Worm (Caenorhabditis elegans) whole organism, L1 larva: ENCODE data around the gene F46B3.9.

Experiments used
- ama-1 ChIP-seq: fragments of 150-350 bp; optimal IDR thresholded peaks from 2 replicates; lab custom pipeline; 2014
- elt-3 ChIP-seq, 6 experiments: fragments of 150-350 bp in 1 of 6; sonication (generic microtip); optimal IDR thresholded peaks; 2 replicates each; lab custom pipeline; 2017 to 2018; ENCODE audit warnings: missing biosample characterization in 6 of 6, missing genetic modification characterization in 6 of 6, inconsistent platforms in 1 of 6
- fkh-10 ChIP-seq: sonication (generic microtip); optimal IDR thresholded peaks from 2 replicates; lab custom pipeline; 2017; ENCODE audit warnings: missing biosample characterization, missing genetic modification reagents, missing genetic modification characterization
- fos-1 ChIP-seq: fragments of 150-350 bp; optimal IDR thresholded peaks from 2 replicates; lab custom pipeline; 2014; ENCODE audit warnings: missing biosample characterization, missing genetic modification characterization
- lin-15B ChIP-seq: fragments of 150-350 bp; sonication (generic microtip); optimal IDR thresholded peaks from 3 replicates; lab custom pipeline; 2014; ENCODE audit warnings: missing biosample characterization, missing genetic modification characterization
- lin-35 ChIP-seq, 2 experiments: fragments of 150-350 bp; optimal IDR thresholded peaks; 2 replicates each; lab custom pipeline; 2014; ENCODE audit warnings: missing biosample characterization in 2 of 2, missing genetic modification characterization in 2 of 2, missing genetic modification reagents in 2 of 2
- nhr-12 ChIP-seq: sonication (generic microtip); optimal IDR thresholded peaks from 2 replicates; lab custom pipeline; 2017; ENCODE audit warnings: missing biosample characterization, missing genetic modification characterization
- nhr-237 ChIP-seq: fragments of 150-350 bp; optimal IDR thresholded peaks from 2 replicates; lab custom pipeline; 2014; ENCODE audit warnings: missing biosample characterization, missing genetic modification characterization
- unc-130 ChIP-seq: fragments of 150-350 bp; optimal IDR thresholded peaks from 2 replicates; lab custom pipeline; 2017; ENCODE audit warnings: missing biosample characterization, missing genetic modification characterization, inconsistent platforms
- unc-62 ChIP-seq: fragments of 150-350 bp; optimal IDR thresholded peaks from 2 replicates; lab custom pipeline; 2014; ENCODE audit warnings: missing biosample characterization, missing genetic modification reagents, missing genetic modification characterization
- unc-98 ChIP-seq: fragments of 200-800 bp; sonication (Bioruptor generic); IDR thresholded peaks from 2 replicates; pipeline ENCODE4 v1.3.6; 2022; ENCODE audit warnings: missing genetic modification characterization, missing compliant biosample characterization

ce11 chrV:20595653-20596052 lies 30.3 kb downstream of the F46B3.9 start, which contains the start of gene F26F2.11:
- no peak for TF ChIP-seq elt-3 (tag; optimal IDR thresholded peaks at IDR 0.05; lab: Kevin White, UChicago)
- no peak for TF ChIP-seq unc-130 (tag; lab: Kevin White, UChicago)
- no peak for TF ChIP-seq lin-15B (tag; lab: Kevin White, UChicago)
- no peak for TF ChIP-seq nhr-12
- no peak for TF ChIP-seq fos-1 (tag; lab: Kevin White, UChicago)
- no peak for TF ChIP-seq ama-1 (lab: Kevin White, UChicago)
- no peak for TF ChIP-seq nhr-237 (tag; lab: Kevin White, UChicago)
- TF ChIP-seq fkh-10, result no peak
- TF ChIP-seq unc-62 (GFP tag; lab: Kevin White, UChicago), result no peak
- TF ChIP-seq unc-98 (GFP tag; lab: Robert Waterston, UW), result no peak
- no peak for TF ChIP-seq lin-35 (GFP tag; optimal IDR thresholded peaks at IDR 0.05; lab: Kevin White, UChicago)
